Fruit fly (Drosophila melanogaster) whole organism, embryonic: ENCODE data around the gene NitFhit.

Experiments used
- Antp ChIP-seq: fragments of 200-800 bp; sonication (Bioruptor generic); optimal IDR thresholded peaks from 3 replicates; lab custom pipeline; 2016; ENCODE audit warnings: missing biosample characterization, missing genetic modification characterization
- Atf3 ChIP-seq: fragments of 200-800 bp; sonication (Bioruptor generic); optimal IDR thresholded peaks from 3 replicates; lab custom pipeline; 2016; ENCODE audit warnings: missing biosample characterization, missing genetic modification characterization
- BEAF-32 ChIP-seq: fragments of 200-800 bp; sonication (Bioruptor generic); optimal IDR thresholded peaks from 3 replicates; lab custom pipeline; 2017; ENCODE audit warnings: missing biosample characterization, missing genetic modification characterization, mild to moderate bottlenecking, moderate library complexity, missing genetic modification reagents
- CG10959 ChIP-seq: fragments of 200-800 bp; sonication (Bioruptor generic); IDR thresholded peaks from 2 replicates; pipeline ENCODE4 v1.3.6; 2022; ENCODE audit warnings: missing biosample characterization, missing genetic modification characterization
- CG11247 ChIP-seq: fragments of 200-800 bp; sonication (Bioruptor generic); IDR thresholded peaks from 2 replicates; pipeline ENCODE4 v1.3.6; 2022; ENCODE audit warnings: missing biosample characterization, missing genetic modification characterization
- CG11504 ChIP-seq: fragments of 200-800 bp; sonication (Bioruptor generic); optimal IDR thresholded peaks from 3 replicates; lab custom pipeline; 2019; ENCODE audit warnings: missing biosample characterization, mild to moderate bottlenecking, missing genetic modification characterization, moderate library complexity
- CG11560 ChIP-seq: fragments of 200-800 bp; sonication (Bioruptor generic); IDR thresholded peaks from 3 replicates; pipeline ENCODE4 v1.3.6; 2022; ENCODE audit warnings: missing biosample characterization, missing genetic modification characterization
- CG12942 ChIP-seq: fragments of 200-800 bp; sonication (Bioruptor generic); optimal IDR thresholded peaks from 3 replicates; lab custom pipeline; 2016; ENCODE audit warnings: missing biosample characterization, missing genetic modification characterization
- CG13123 ChIP-seq: fragments of 200-800 bp; sonication (Bioruptor generic); optimal IDR thresholded peaks from 2 replicates; lab custom pipeline; 2016; ENCODE audit warnings: missing biosample characterization, missing genetic modification characterization
- CG14965 ChIP-seq: fragments of 200-800 bp; sonication (Bioruptor generic); optimal IDR thresholded peaks from 2 replicates; lab custom pipeline; 2016; ENCODE audit warnings: missing biosample characterization, missing genetic modification characterization, borderline replicate concordance
- CG15479 ChIP-seq: fragments of 200-800 bp; sonication (Bioruptor generic); optimal IDR thresholded peaks from 3 replicates; lab custom pipeline; 2019; ENCODE audit warnings: missing biosample characterization, mild to moderate bottlenecking, missing genetic modification characterization, moderate library complexity
- CG1647 ChIP-seq: fragments of 200-800 bp; sonication (Bioruptor generic); optimal IDR thresholded peaks from 3 replicates; lab custom pipeline; 2016; ENCODE audit warnings: missing biosample characterization, missing genetic modification characterization
- CG16863 ChIP-seq: fragments of 200-800 bp; sonication (Bioruptor generic); optimal IDR thresholded peaks from 3 replicates; lab custom pipeline; 2016; ENCODE audit warnings: missing biosample characterization, missing genetic modification characterization
- CG17912 ChIP-seq: fragments of 200-800 bp; sonication (Bioruptor generic); optimal IDR thresholded peaks from 2 replicates; lab custom pipeline; 2018; ENCODE audit warnings: missing biosample characterization, mild to moderate bottlenecking, missing genetic modification characterization
- CG1792 ChIP-seq: fragments of 200-800 bp; sonication (Bioruptor generic); optimal IDR thresholded peaks from 2 replicates; lab custom pipeline; 2016; ENCODE audit warnings: missing biosample characterization, missing genetic modification characterization
- CG2678 ChIP-seq: fragments of 200-800 bp; sonication (Bioruptor generic); optimal IDR thresholded peaks from 3 replicates; lab custom pipeline; 2019; ENCODE audit warnings: missing biosample characterization, mild to moderate bottlenecking, missing genetic modification characterization, moderate library complexity
- CG3726 ChIP-seq: fragments of 200-800 bp; sonication (Bioruptor generic); IDR thresholded peaks from 3 replicates; pipeline ENCODE4, ENCODE4 v1.3.6; 2022; ENCODE audit warnings: missing biosample characterization, missing genetic modification characterization
- CG42726 ChIP-seq: fragments of 200-800 bp; sonication (Bioruptor generic); IDR thresholded peaks from 2 replicates; pipeline ENCODE4 v1.3.6; 2022; ENCODE audit warnings: missing biosample characterization, missing genetic modification characterization; ENCODE audit not compliant: partially characterized antibody
- CG43689 ChIP-seq: fragments of 200-800 bp; sonication (Bioruptor generic); IDR thresholded peaks from 2 replicates; pipeline ENCODE4 v1.3.6; 2022; ENCODE audit warnings: missing biosample characterization, missing genetic modification characterization
- CG6175 ChIP-seq: fragments of 200-800 bp; sonication (Bioruptor generic); IDR thresholded peaks from 3 replicates; pipeline ENCODE4 v1.3.6; 2022; ENCODE audit warnings: missing biosample characterization, missing genetic modification characterization
- CG6791 ChIP-seq: fragments of 200-800 bp; sonication (Bioruptor generic); IDR thresholded peaks from 3 replicates; pipeline ENCODE4 v1.3.6; 2022; ENCODE audit warnings: missing biosample characterization, missing genetic modification characterization; ENCODE audit not compliant: partially characterized antibody
- CG7786 ChIP-seq: fragments of 200-800 bp; sonication (Bioruptor generic); optimal IDR thresholded peaks from 2 replicates; lab custom pipeline; 2016; ENCODE audit warnings: missing biosample characterization, missing genetic modification characterization
- CG9437 ChIP-seq: fragments of 200-800 bp; sonication (Bioruptor generic); optimal IDR thresholded peaks from 2 replicates; lab custom pipeline; 2018; ENCODE audit warnings: missing biosample characterization, mild to moderate bottlenecking, missing genetic modification characterization
- CG9727 ChIP-seq: fragments of 200-800 bp; sonication (Bioruptor generic); optimal IDR thresholded peaks from 3 replicates; lab custom pipeline; 2017; ENCODE audit warnings: missing biosample characterization, mild to moderate bottlenecking, missing genetic modification characterization
- Dek ChIP-seq: fragments of 200-800 bp; sonication (Bioruptor generic); optimal IDR thresholded peaks from 3 replicates; lab custom pipeline; 2019; ENCODE audit warnings: missing biosample characterization, mild to moderate bottlenecking, missing genetic modification characterization, moderate library complexity
- Doc2 ChIP-seq: fragments of 200-800 bp; sonication (Bioruptor generic); IDR thresholded peaks from 2 replicates; pipeline ENCODE4 v1.3.6; 2022; ENCODE audit warnings: missing biosample characterization, missing genetic modification characterization
- Hey ChIP-seq: fragments of 200-800 bp; sonication (Bioruptor generic); optimal IDR thresholded peaks from 3 replicates; lab custom pipeline; 2018; ENCODE audit warnings: missing biosample characterization, mild to moderate bottlenecking, missing genetic modification characterization
- Oaz ChIP-seq: fragments of 200-800 bp; sonication (Bioruptor generic); IDR thresholded peaks from 2 replicates; pipeline ENCODE4 v1.3.6; 2022; ENCODE audit warnings: missing biosample characterization, missing genetic modification characterization
- Ravus ChIP-seq: fragments of 200-800 bp; sonication (Bioruptor generic); IDR thresholded peaks from 2 replicates; pipeline ENCODE4 v1.3.6; 2022; ENCODE audit warnings: missing biosample characterization, missing genetic modification characterization
- TFAM ChIP-seq: fragments of 200-800 bp; sonication (Bioruptor generic); optimal IDR thresholded peaks from 2 replicates; lab custom pipeline; 2017; ENCODE audit warnings: missing biosample characterization, missing genetic modification characterization, inconsistent platforms
- ab ChIP-seq: fragments of 200-800 bp; sonication (Bioruptor generic); optimal IDR thresholded peaks from 2 replicates; lab custom pipeline; 2016; ENCODE audit warnings: missing biosample characterization, missing genetic modification characterization
- abd-A ChIP-seq: fragments of 200-800 bp; sonication (Bioruptor generic); optimal IDR thresholded peaks from 3 replicates; lab custom pipeline; 2019; ENCODE audit warnings: missing biosample characterization, mild to moderate bottlenecking, missing genetic modification characterization, moderate library complexity
- cad ChIP-seq: fragments of >200 bp; optimal IDR thresholded peaks from 2 replicates; lab custom pipeline; 2017; ENCODE audit warnings: missing biosample characterization, missing genetic modification characterization
- crp ChIP-seq, 2 experiments: fragments of 200-800 bp; sonication (Bioruptor generic); optimal IDR thresholded peaks; 2 replicates in 1 of 2; 3 replicates in 1 of 2; lab custom pipeline; 2017; ENCODE audit warnings: missing biosample characterization in 2 of 2, missing genetic modification characterization in 2 of 2, mild to moderate bottlenecking in 1 of 2, moderate library complexity in 1 of 2
- cwo ChIP-seq: fragments of 200-800 bp; sonication (Bioruptor generic); optimal IDR thresholded peaks from 3 replicates; lab custom pipeline; 2017; ENCODE audit warnings: missing biosample characterization, missing genetic modification characterization, mild to moderate bottlenecking, moderate library complexity, missing genetic modification reagents
- dpn ChIP-seq, 2 experiments: fragments of 200-800 bp; sonication (Bioruptor generic); optimal IDR thresholded peaks; 3 replicates each; lab custom pipeline; 2016; ENCODE audit warnings: missing biosample characterization in 2 of 2, missing genetic modification characterization in 2 of 2
- ftz-f1 ChIP-seq: fragments of 200-800 bp; sonication (Bioruptor generic); optimal IDR thresholded peaks from 2 replicates; lab custom pipeline; 2016; ENCODE audit warnings: missing biosample characterization, missing genetic modification characterization
- gcm ChIP-seq: fragments of 200-800 bp; sonication (Bioruptor generic); optimal IDR thresholded peaks from 2 replicates; lab custom pipeline; 2019; ENCODE audit warnings: missing biosample characterization, mild to moderate bottlenecking, missing genetic modification characterization, moderate library complexity
- gcm2 ChIP-seq: fragments of 200-800 bp; sonication (Bioruptor generic); optimal IDR thresholded peaks from 2 replicates; lab custom pipeline; 2016; ENCODE audit warnings: missing biosample characterization, missing genetic modification characterization
- h ChIP-seq: fragments of >200 bp; optimal IDR thresholded peaks from 2 replicates; lab custom pipeline; 2017
- hb ChIP-seq: fragments of 200-800 bp; sonication (Bioruptor generic); IDR thresholded peaks from 3 replicates; pipeline ENCODE4 v1.3.6; 2022; ENCODE audit warnings: missing biosample characterization, missing genetic modification characterization; ENCODE audit not compliant: partially characterized antibody
- ind ChIP-seq: fragments of 200-800 bp; sonication (Bioruptor generic); optimal IDR thresholded peaks from 3 replicates; lab custom pipeline; 2016; ENCODE audit warnings: missing biosample characterization, missing genetic modification characterization
- ken ChIP-seq: fragments of 200-800 bp; sonication (Bioruptor generic); IDR thresholded peaks from 3 replicates; pipeline ENCODE4 v1.3.6; 2022; ENCODE audit warnings: missing biosample characterization, missing genetic modification characterization
- klu ChIP-seq: fragments of 200-800 bp; sonication (Bioruptor generic); IDR thresholded peaks from 2 replicates; pipeline ENCODE4 v1.3.6; 2022; ENCODE audit warnings: missing biosample characterization, missing genetic modification characterization
- lov ChIP-seq, 2 experiments: fragments of 200-800 bp in 1 of 2; fragments of >200 bp in 1 of 2; sonication (Bioruptor generic) in 1 of 2; IDR thresholded peaks in 1 of 2; optimal IDR thresholded peaks in 1 of 2; 2 replicates in 1 of 2; 3 replicates in 1 of 2; pipeline versions ENCODE4 v1.3.6 to Lab custom; 2017 to 2022; ENCODE audit warnings: missing biosample characterization in 1 of 2, missing genetic modification characterization in 1 of 2
- maf-S ChIP-seq: fragments of 200-800 bp; sonication (Bioruptor generic); optimal IDR thresholded peaks from 2 replicates; lab custom pipeline; 2016; ENCODE audit warnings: missing biosample characterization, missing genetic modification characterization
- mirr ChIP-seq: fragments of 200-800 bp; sonication (Bioruptor generic); optimal IDR thresholded peaks from 3 replicates; lab custom pipeline; 2018; ENCODE audit warnings: missing biosample characterization, mild to moderate bottlenecking, missing genetic modification characterization
- rib ChIP-seq: fragments of 200-800 bp; sonication (Bioruptor generic); IDR thresholded peaks from 2 replicates; pipeline ENCODE4 v1.3.6; 2022; ENCODE audit warnings: missing biosample characterization, missing genetic modification characterization
- sima ChIP-seq: fragments of 200-800 bp; sonication (Bioruptor generic); optimal IDR thresholded peaks from 2 replicates; lab custom pipeline; 2016; ENCODE audit warnings: missing biosample characterization, missing genetic modification characterization
- sqz ChIP-seq: fragments of 200-800 bp; sonication (Bioruptor generic); optimal IDR thresholded peaks from 3 replicates; lab custom pipeline; 2018; ENCODE audit warnings: missing biosample characterization, mild to moderate bottlenecking, missing genetic modification characterization

The NitFhit gene

DNA sequence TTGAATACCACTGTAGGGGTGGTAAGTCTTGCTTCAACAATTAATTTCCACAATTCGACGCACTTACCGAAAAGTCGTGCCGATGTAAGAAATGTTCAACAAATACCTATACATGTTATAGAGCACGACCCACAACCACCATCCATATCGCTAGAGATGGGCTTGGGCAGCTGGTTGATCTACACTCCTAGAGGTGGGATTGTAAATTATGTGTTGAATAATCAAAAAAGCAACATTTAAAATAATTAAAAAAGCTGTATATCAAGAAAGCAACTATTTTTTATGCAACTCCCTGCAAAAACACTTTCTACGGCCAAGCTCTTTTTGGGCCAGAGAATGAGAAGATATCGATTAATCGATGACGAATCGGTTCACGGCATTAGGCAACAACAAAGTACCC lies 19.3 kb upstream of the NitFhit start, which contains the start of the genes CG34140, Mkp and Mtch (continued):
- TF ChIP-seq CG15479 (GFP tag; lab: Kevin White, UChicago) (no peak), gcm2 (peak; percentile 76), CG1792 (peak; percentile 85), Ravus (GFP tag; lab: Robert Waterston, UW) (peak; percentile 25; the same call in 1 of the 2 replicates), gcm (GFP tag; lab: Kevin White, UChicago) (no peak), CG16863 (peak; percentile 85), CG2678 (tag; lab: Kevin White, UChicago) (no peak), h (lab: Kevin White, UChicago) (no peak), CG12942 (GFP tag; lab: Kevin White, UChicago) (peak; percentile 86), rib (GFP tag; lab: Robert Waterston, UW) (peak; percentile 76), ftz-f1 (GFP tag; lab: Kevin White, UChicago) (peak; percentile 49), CG1647 (GFP tag; lab: Kevin White, UChicago) (peak; percentile 83), abd-A (tag; lab: Kevin White, UChicago) (no peak), ken (GFP tag; lab: Robert Waterston, UW) (peak; percentile 80), CG13123 (peak; percentile 67), Antp (GFP tag; lab: Kevin White, UChicago) (peak; percentile 89), sima (peak; percentile 69), CG17912 (GFP tag; lab: Kevin White, UChicago) (peak; percentile 47), CG43689 (GFP tag; lab: Robert Waterston, UW) (0 out of 2 replicates have a peak, but pooled peaks have one; percentile 29), CG11504 (tag; lab: Kevin White, UChicago) (no peak), CG9437 (GFP tag; lab: Kevin White, UChicago) (peak; percentile 63), Atf3 (GFP tag; lab: Kevin White, UChicago) (peak; percentile 85), klu (GFP tag; lab: Robert Waterston, UW) (peak; percentile 74), CG6791 (peak; percentile 74; the same call in 2 of the 3 replicates), CG10959 (peak; percentile 61; the same call in 1 of the 2 replicates), CG3726 (GFP tag; lab: Robert Waterston, UW) (0 out of 3 replicates have a peak, but pooled peaks have one; percentile 25), crp (GFP tag; optimal IDR thresholded peaks at IDR 0.05; lab: Kevin White, UChicago) (peak; percentile 38 to 85), Doc2 (GFP tag; lab: Robert Waterston, UW) (no peak), CG14965 (GFP tag; lab: Kevin White, UChicago) (peak; percentile 48), cwo (no peak), CG9727 (peak; percentile 83), Hey (no peak), Dek (tag; lab: Kevin White, UChicago) (peak; percentile 76), maf-S (GFP tag; lab: Kevin White, UChicago) (peak; percentile 89), BEAF-32 (peak; percentile 97), mirr (GFP tag; lab: Kevin White, UChicago) (no peak), CG42726 (GFP tag; lab: Robert Waterston, UW) (0 out of 2 replicates have a peak, but pooled peaks have one; percentile 59), dpn (GFP tag; optimal IDR thresholded peaks at IDR 0.05; lab: Kevin White, UChicago) (peak; percentile 91), TFAM (GFP tag; lab: Kevin White, UChicago) (no peak), hb (GFP tag; lab: Robert Waterston, UW) (peak; percentile 82), sqz (GFP tag; lab: Kevin White, UChicago) (no peak), lov (optimal IDR thresholded peaks at IDR 0.05; lab: Kevin White, UChicago) (no peak), lov (GFP tag; IDR thresholded peaks at IDR 0.05; lab: Robert Waterston, UW) (peak; percentile 65; the same call in 1 of the 3 replicates), cad (no peak), ind (GFP tag; lab: Kevin White, UChicago) (peak; percentile 91), CG6175 (peak; percentile 63; the same call in 1 of the 3 replicates), CG11560 (tag; lab: Robert Waterston, UW) (0 out of 3 replicates have a peak, but pooled peaks have one; percentile 43), CG11247 (GFP tag; lab: Robert Waterston, UW) (peak; percentile 76), Oaz (GFP tag; lab: Robert Waterston, UW) (0 out of 2 replicates have a peak, but pooled peaks have one; percentile 39), ab (GFP tag; lab: Kevin White, UChicago) (peak; percentile 69), CG7786 (GFP tag; lab: Kevin White, UChicago) (peak; percentile 89)
